Worm (Caenorhabditis elegans) whole organism, late embryonic: ENCODE results near the gene F10E7.2.
A peak's percentile ranks its signal among the peaks of the same experiment; 100 is the strongest.
"Not testable (repeated sequence)": the region's sequence is repeated elsewhere in the genome, so short reads cannot be mapped to it uniquely, and the experiment has no call there.

Experiments
- T23F11.4 ChIP-seq: fragments of 200-800 bp; sonication (Bioruptor generic); optimal IDR thresholded peaks from 2 replicates; lab custom pipeline; 2018; ENCODE audit warnings: mild to moderate bottlenecking, missing genetic modification characterization, missing compliant biosample characterization
- ceh-22 ChIP-seq: sonication (generic microtip); optimal IDR thresholded peaks from 2 replicates; lab custom pipeline; 2017; ENCODE audit warnings: missing biosample characterization, missing genetic modification characterization
- ceh-34 ChIP-seq: sonication (generic microtip); optimal IDR thresholded peaks from 2 replicates; lab custom pipeline; 2016; ENCODE audit warnings: mild to moderate bottlenecking, missing genetic modification characterization, missing compliant biosample characterization
- ceh-6 ChIP-seq: fragments of 200-800 bp; sonication (Bioruptor generic); optimal IDR thresholded peaks from 2 replicates; lab custom pipeline; 2018; ENCODE audit warnings: mild to moderate bottlenecking, missing genetic modification characterization, missing compliant biosample characterization
- dve-1 ChIP-seq: sonication (generic microtip); optimal IDR thresholded peaks from 2 replicates; lab custom pipeline; 2017; ENCODE audit warnings: antibody characterized with exemption, mild to moderate bottlenecking, missing genetic modification characterization, missing compliant biosample characterization
- ets-4 ChIP-seq: sonication (generic microtip); optimal IDR thresholded peaks from 2 replicates; lab custom pipeline; 2016; ENCODE audit warnings: missing genetic modification characterization, missing compliant biosample characterization
- fkh-6 ChIP-seq: sonication (generic microtip); optimal IDR thresholded peaks from 2 replicates; lab custom pipeline; 2016; ENCODE audit warnings: missing genetic modification characterization, missing compliant biosample characterization
- lim-6 ChIP-seq: sonication (generic microtip); optimal IDR thresholded peaks from 2 replicates; lab custom pipeline; 2016; ENCODE audit warnings: missing genetic modification characterization, missing compliant biosample characterization
- pag-3 ChIP-seq: sonication (generic microtip); optimal IDR thresholded peaks from 2 replicates; lab custom pipeline; 2016; ENCODE audit warnings: missing compliant biosample characterization, missing genetic modification characterization, borderline replicate concordance
- pax-1 ChIP-seq: fragments of 150-350 bp; optimal IDR thresholded peaks from 2 replicates; lab custom pipeline; 2014; ENCODE audit warnings: missing biosample characterization, missing genetic modification characterization
- pqm-1 ChIP-seq: sonication (generic microtip); optimal IDR thresholded peaks from 2 replicates; lab custom pipeline; 2016; ENCODE audit warnings: missing genetic modification characterization, missing compliant biosample characterization
- unc-55 ChIP-seq: sonication (generic microtip); optimal IDR thresholded peaks from 2 replicates; lab custom pipeline; 2017; ENCODE audit warnings: missing biosample characterization, missing genetic modification reagents, missing genetic modification characterization
- unc-86 ChIP-seq: sonication (generic microtip); optimal IDR thresholded peaks from 2 replicates; lab custom pipeline; 2016; ENCODE audit warnings: missing genetic modification characterization, missing compliant biosample characterization
- ztf-16 ChIP-seq: sonication (generic microtip); optimal IDR thresholded peaks from 2 replicates; lab custom pipeline; 2017; ENCODE audit warnings: missing genetic modification characterization, missing compliant biosample characterization

- not testable (repeated sequence) for TF ChIP-seq pax-1; unc-55 (GFP tag; lab: Kevin White, UChicago); ceh-34 (tag; lab: Kevin White, UChicago); lim-6 (tag; lab: Kevin White, UChicago); pqm-1 (tag; lab: Kevin White, UChicago); fkh-6 (tag; lab: Kevin White, UChicago); ztf-16; unc-86 (tag; lab: Kevin White, UChicago); pag-3 (tag; lab: Kevin White, UChicago); ets-4 (tag; lab: Kevin White, UChicago); ceh-22; dve-1 (tag; lab: Kevin White, UChicago); T23F11.4 (GFP tag; lab: Kevin White, UChicago)
- peak; percentile 17 for TF ChIP-seq ceh-6 (GFP tag; lab: Kevin White, UChicago)
Measured at ce11 chrII:7153095-7153494, 31.1 kb downstream of the F10E7.2 start.
